Worm (Caenorhabditis elegans): Measurements from ENCODE around the gene mutd-1.

mutd-1 gene

DNA sequence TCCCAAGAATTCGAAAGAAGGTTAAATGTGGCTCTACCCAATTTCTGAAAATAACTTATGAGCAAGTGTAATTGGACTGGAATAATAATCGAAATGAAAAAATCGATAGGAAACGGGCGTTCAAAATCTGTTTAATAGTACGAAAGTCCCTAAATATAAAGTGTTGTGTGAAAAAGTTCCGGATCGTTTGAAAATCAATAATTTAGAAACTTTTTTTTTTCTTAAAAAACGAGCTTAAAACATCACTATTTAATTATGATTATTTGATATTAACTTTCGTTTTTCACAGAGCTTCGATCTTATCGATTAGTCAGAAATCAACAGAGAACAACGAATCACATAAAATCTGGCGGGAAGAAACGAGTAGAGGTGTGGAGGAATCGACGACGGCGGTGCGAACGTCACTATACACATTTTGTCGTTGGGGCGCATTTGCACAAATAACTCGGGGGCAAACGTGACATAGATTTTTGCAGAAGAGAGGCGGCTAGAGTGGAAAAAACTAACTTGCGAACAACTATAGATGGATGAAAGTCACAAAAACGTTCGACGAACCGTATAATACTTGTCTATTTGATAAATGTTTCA, 10.9 kb upstream of the mutd-1 start, which contains the start of gene hecd-1:
Gene hecd-1, minus strand, starts transcription at position 51 of the 588 bp plus-strand sequence.
- peak; percentile 14 for TF ChIP-seq hlh-11 (tag; optimal IDR thresholded peaks at IDR 0.05)
- TF ChIP-seq zag-1 (tag; optimal IDR thresholded peaks at IDR 0.05), result no peak
- peak; percentile 16 for TF ChIP-seq dve-1 (tag; optimal IDR thresholded peaks at IDR 0.05; ENCODE audit: insufficient read depth)
- no peak for TF ChIP-seq hmg-1.1 (GFP tag; IDR thresholded peaks at IDR 0.05)
- peak in 1 of 2 experiments; percentile 56 for TF ChIP-seq lsy-2 (tag; optimal IDR thresholded peaks at IDR 0.05)
- TF ChIP-seq set-16 (GFP tag; IDR thresholded peaks at IDR 0.05), result no peak
- TF ChIP-seq attf-4 (tag; optimal IDR thresholded peaks at IDR 0.05), result no peak
- no peak for TF ChIP-seq Y105C5A.15 (GFP tag; IDR thresholded peaks at IDR 0.05)
- no peak for TF ChIP-seq T26A8.4 (GFP tag; IDR thresholded peaks at IDR 0.05)
- TF ChIP-seq R02D3.7 (tag; optimal IDR thresholded peaks at IDR 0.05), result no peak
- TF ChIP-seq nhr-42 (GFP tag; IDR thresholded peaks at IDR 0.05), result no peak
- no peak for TF ChIP-seq mxl-2 (GFP tag; conservative IDR thresholded peaks at IDR 0.05)
- TF ChIP-seq mdl-1 (tag; optimal IDR thresholded peaks at IDR 0.05), result peak in 1 of 2 experiments; percentile 25
- TF ChIP-seq spr-1 (tag; optimal IDR thresholded peaks at IDR 0.05), result no peak
- TF ChIP-seq ama-1 (optimal IDR thresholded peaks at IDR 0.05), result no peak
- no peak for TF ChIP-seq mdt-29 (GFP tag; IDR thresholded peaks at IDR 0.05)
- no peak for TF ChIP-seq nhr-6 (tag; optimal IDR thresholded peaks at IDR 0.05)
- no peak for TF ChIP-seq lin-15B (tag; optimal IDR thresholded peaks at IDR 0.05)
- TF ChIP-seq arid-1 (GFP tag; conservative IDR thresholded peaks at IDR 0.05), result no peak
- no peak for TF ChIP-seq F37D6.2 (tag; optimal IDR thresholded peaks at IDR 0.05)
- no peak for TF ChIP-seq Y48G9A.11 (GFP tag; IDR thresholded peaks at IDR 0.05)
- no peak for TF ChIP-seq F10B5.3 (tag; optimal IDR thresholded peaks at IDR 0.05)
- no peak for TF ChIP-seq Y5F2A.4 (GFP tag; optimal IDR thresholded peaks at IDR 0.05)
- no peak for TF ChIP-seq zfp-3 (GFP tag; conservative IDR thresholded peaks at IDR 0.05)
- no peak for TF ChIP-seq Y75B8A.6 (GFP tag; IDR thresholded peaks at IDR 0.05)
- TF ChIP-seq unc-62 (GFP tag; optimal IDR thresholded peaks at IDR 0.05 in 1 of 2), result no peak
- TF ChIP-seq unc-62 (tag; optimal IDR thresholded peaks at IDR 0.05), result no peak
- TF ChIP-seq mxl-3 (GFP tag; optimal IDR thresholded peaks at IDR 0.05), result peak; percentile 37
- TF ChIP-seq zip-2 (tag; optimal IDR thresholded peaks at IDR 0.05), result no peak
- TF ChIP-seq sdz-12 (GFP tag; optimal IDR thresholded peaks at IDR 0.05), result no peak
- no peak for TF ChIP-seq hif-1 (tag; optimal IDR thresholded peaks at IDR 0.05)
- TF ChIP-seq unc-39 (tag; optimal IDR thresholded peaks at IDR 0.05), result no peak
- TF ChIP-seq daf-12 (tag; optimal IDR thresholded peaks at IDR 0.05), result no peak
- TF ChIP-seq mes-2 (tag; optimal IDR thresholded peaks at IDR 0.05; ENCODE audit: poor library complexity, severe bottlenecking), result peak; percentile 13
- peak; percentile 20 for TF ChIP-seq dpl-1 (GFP tag; optimal IDR thresholded peaks at IDR 0.05)
- TF ChIP-seq hlh-30 (tag; optimal IDR thresholded peaks at IDR 0.05; ENCODE audit: insufficient read depth), result peak; percentile 79
- TF ChIP-seq rbr-2 (tag; optimal IDR thresholded peaks at IDR 0.05), result no peak
- no peak for TF ChIP-seq dmd-9 (GFP tag; IDR thresholded peaks at IDR 0.05)
- TF ChIP-seq ZK546.5 (tag; optimal IDR thresholded peaks at IDR 0.05), result no peak
- no peak for TF ChIP-seq egl-43 (GFP tag; IDR thresholded peaks at IDR 0.05)
- no peak for TF ChIP-seq lin-1 (GFP tag; IDR thresholded peaks at IDR 0.05)
- TF ChIP-seq tag-97 (GFP tag; IDR thresholded peaks at IDR 0.05), result no peak
- TF ChIP-seq nhr-77 (tag; optimal IDR thresholded peaks at IDR 0.05), result no peak
- TF ChIP-seq lin-38 (GFP tag; IDR thresholded peaks at IDR 0.05), result peak; percentile 68
- TF ChIP-seq nhr-28 (tag; optimal IDR thresholded peaks at IDR 0.05), result peak; percentile 40
- TF ChIP-seq gei-8 (GFP tag; optimal IDR thresholded peaks at IDR 0.05), result no peak
- peak; percentile 23 for TF ChIP-seq mep-1 (tag; optimal IDR thresholded peaks at IDR 0.05)
- no peak for TF ChIP-seq nhr-76 (tag; optimal IDR thresholded peaks at IDR 0.05)
- no peak for TF ChIP-seq T20F7.1 (GFP tag; optimal IDR thresholded peaks at IDR 0.05)
- peak; percentile 79 for TF ChIP-seq aha-1 (tag)
